Worm (Caenorhabditis elegans) whole organism, young adult: ENCODE data around the gene ceh-41.
A peak's percentile ranks its signal among the peaks of the same experiment; 100 is the strongest.

Experiments used
- B0019.2 ChIP-seq: fragments of 200-800 bp; sonication (Bioruptor generic); conservative IDR thresholded peaks from 2 replicates; pipeline ENCODE4 v1.3.6; 2022; ENCODE audit warnings: missing genetic modification reagents, missing genetic modification characterization, missing compliant biosample characterization
- B0261.1 ChIP-seq: sonication (generic microtip); optimal IDR thresholded peaks from 2 replicates; lab custom pipeline; 2016; ENCODE audit warnings: mild to moderate bottlenecking, missing genetic modification characterization, moderate library complexity, missing compliant biosample characterization
- B0336.3 ChIP-seq: fragments of 200-800 bp; sonication (Bioruptor generic); IDR thresholded peaks from 2 replicates; pipeline ENCODE4 v1.3.6; 2022; ENCODE audit warnings: missing genetic modification characterization, missing compliant biosample characterization
- C06A6.2 ChIP-seq: fragments of 200-800 bp; sonication (Bioruptor generic); conservative IDR thresholded peaks from 2 replicates; pipeline ENCODE4 v1.3.6; 2022; ENCODE audit warnings: missing genetic modification characterization, missing compliant biosample characterization
- F22D6.2 ChIP-seq: sonication (generic microtip); optimal IDR thresholded peaks from 2 replicates; lab custom pipeline; 2016; ENCODE audit warnings: mild to moderate bottlenecking, missing genetic modification characterization, missing compliant biosample characterization
- F57A8.1 ChIP-seq: fragments of 200-800 bp; sonication (Bioruptor generic); optimal IDR thresholded peaks from 2 replicates; lab custom pipeline; 2018; ENCODE audit warnings: mild to moderate bottlenecking, missing genetic modification characterization, moderate library complexity, missing compliant biosample characterization
- Y56A3A.18 ChIP-seq: fragments of 200-800 bp; sonication (Bioruptor generic); IDR thresholded peaks from 2 replicates; pipeline ENCODE4 v1.3.6; 2022; ENCODE audit warnings: missing genetic modification reagents, missing genetic modification characterization, missing compliant biosample characterization
- akir-1 ChIP-seq: fragments of 200-800 bp; sonication (Bioruptor generic); optimal IDR thresholded peaks from 2 replicates; lab custom pipeline; 2018; ENCODE audit warnings: mild to moderate bottlenecking, missing genetic modification characterization, moderate library complexity, missing compliant biosample characterization
- atf-7 ChIP-seq: sonication (generic microtip); optimal IDR thresholded peaks from 2 replicates; lab custom pipeline; 2017; ENCODE audit warnings: mild to moderate bottlenecking, missing genetic modification characterization, missing compliant biosample characterization
- athp-1 ChIP-seq: sonication (generic microtip); optimal IDR thresholded peaks from 2 replicates; lab custom pipeline; 2017; ENCODE audit warnings: mild to moderate bottlenecking, missing genetic modification characterization, missing compliant biosample characterization
- attf-3 ChIP-seq: fragments of 200-800 bp; sonication (Bioruptor generic); conservative IDR thresholded peaks from 2 replicates; pipeline ENCODE4 v1.3.6; 2022; ENCODE audit warnings: missing genetic modification reagents, missing genetic modification characterization, missing compliant biosample characterization
- attf-5 ChIP-seq: fragments of 200-800 bp; sonication (Bioruptor generic); optimal IDR thresholded peaks from 2 replicates; lab custom pipeline; 2018; ENCODE audit warnings: mild to moderate bottlenecking, missing genetic modification characterization, missing compliant biosample characterization
- ccch-3 ChIP-seq: fragments of 200-800 bp; sonication (Bioruptor generic); optimal IDR thresholded peaks from 2 replicates; lab custom pipeline; 2018; ENCODE audit warnings: mild to moderate bottlenecking, missing genetic modification characterization, missing compliant biosample characterization
- chd-7 ChIP-seq: sonication (generic microtip); optimal IDR thresholded peaks from 2 replicates; lab custom pipeline; 2016; ENCODE audit warnings: mild to moderate bottlenecking, missing genetic modification characterization, moderate library complexity, missing compliant biosample characterization
- efl-1 ChIP-seq: fragments of 150-350 bp; optimal IDR thresholded peaks from 2 replicates; lab custom pipeline; 2014; ENCODE audit warnings: missing biosample characterization, missing genetic modification reagents, missing genetic modification characterization
- egl-18 ChIP-seq: fragments of 200-800 bp; sonication (Bioruptor generic); IDR thresholded peaks from 2 replicates; pipeline ENCODE4 v1.3.6; 2022; ENCODE audit warnings: missing genetic modification reagents, missing genetic modification characterization, missing compliant biosample characterization
- egl-44 ChIP-seq: fragments of 200-800 bp; sonication (Bioruptor generic); IDR thresholded peaks from 2 replicates; pipeline ENCODE4 v1.3.6; 2022; ENCODE audit warnings: missing genetic modification reagents, missing genetic modification characterization, missing compliant biosample characterization
- gei-17 ChIP-seq: fragments of 200-800 bp; sonication (Bioruptor generic); optimal IDR thresholded peaks from 2 replicates; lab custom pipeline; 2018; ENCODE audit warnings: mild to moderate bottlenecking, missing genetic modification characterization, missing compliant biosample characterization
- hmg-1.2 ChIP-seq: fragments of 200-800 bp; sonication (Bioruptor generic); IDR thresholded peaks from 2 replicates; pipeline ENCODE4 v1.3.6; 2022; ENCODE audit warnings: missing genetic modification reagents, missing genetic modification characterization, missing compliant biosample characterization
- hrde-1 ChIP-seq: sonication (generic microtip); optimal IDR thresholded peaks from 2 replicates; lab custom pipeline; 2016; ENCODE audit warnings: missing genetic modification characterization, mild to moderate bottlenecking, missing compliant biosample characterization, moderate library complexity, missing genotype, missing genetic modification reagents, borderline replicate concordance
- hsf-1 ChIP-seq: fragments of 200-800 bp; sonication (Bioruptor generic); IDR thresholded peaks from 2 replicates; pipeline ENCODE4 v1.3.6; 2022; ENCODE audit warnings: missing genetic modification reagents, missing genetic modification characterization, missing compliant biosample characterization
- lin-54 ChIP-seq: fragments of 200-800 bp; sonication (Bioruptor generic); optimal IDR thresholded peaks from 2 replicates; lab custom pipeline; 2018; ENCODE audit warnings: mild to moderate bottlenecking, missing genetic modification characterization, missing compliant biosample characterization
- lsy-27 ChIP-seq: sonication (generic microtip); optimal IDR thresholded peaks from 2 replicates; lab custom pipeline; 2017; ENCODE audit warnings: missing genetic modification characterization, mild to moderate bottlenecking, missing compliant biosample characterization, antibody characterized with exemption, missing genotype, borderline replicate concordance; ENCODE audit not compliant: insufficient read depth
- madf-3 ChIP-seq: fragments of 200-800 bp; sonication (Bioruptor generic); IDR thresholded peaks from 2 replicates; pipeline ENCODE4 v1.3.6; 2022; ENCODE audit warnings: missing genetic modification reagents, missing genetic modification characterization, missing compliant biosample characterization
- mel-28 ChIP-seq: sonication (generic microtip); optimal IDR thresholded peaks from 2 replicates; lab custom pipeline; 2016; ENCODE audit warnings: borderline replicate concordance, mild to moderate bottlenecking, missing genetic modification characterization, missing compliant biosample characterization
- mxl-1 ChIP-seq: sonication (generic microtip); optimal IDR thresholded peaks from 2 replicates; lab custom pipeline; 2016; ENCODE audit warnings: missing genetic modification characterization, missing compliant biosample characterization
- nfya-2 ChIP-seq: fragments of 200-800 bp; sonication (Bioruptor generic); IDR thresholded peaks from 2 replicates; pipeline ENCODE4 v1.3.6; 2022; ENCODE audit warnings: missing genetic modification reagents, missing genetic modification characterization, missing compliant biosample characterization
- nfyb-1 ChIP-seq: fragments of 200-800 bp; sonication (Bioruptor generic); IDR thresholded peaks from 2 replicates; pipeline ENCODE4 v1.3.6; 2022; ENCODE audit warnings: missing genetic modification reagents, missing genetic modification characterization, missing compliant biosample characterization
- nhr-120 ChIP-seq: fragments of 200-800 bp; sonication (Bioruptor generic); IDR thresholded peaks from 2 replicates; pipeline ENCODE4 v1.3.6; 2022; ENCODE audit warnings: missing genetic modification characterization, missing compliant biosample characterization
- pbrm-1 ChIP-seq: fragments of 200-800 bp; sonication (Bioruptor generic); IDR thresholded peaks from 2 replicates; pipeline ENCODE4 v1.3.6; 2022; ENCODE audit warnings: missing genetic modification reagents, missing genetic modification characterization, missing compliant biosample characterization
- pha-4 ChIP-seq: fragments of 150-350 bp; sonication (generic microtip); optimal IDR thresholded peaks from 2 replicates; lab custom pipeline; 2014; ENCODE audit warnings: missing biosample characterization, missing genetic modification reagents, missing genetic modification characterization
- rpc-1 ChIP-seq, 2 experiments: fragments of 150-350 bp in 1 of 2; sonication (generic microtip) in 1 of 2; optimal IDR thresholded peaks; 2 replicates each; lab custom pipeline; 2014 to 2018; ENCODE audit warnings: missing biosample characterization in 1 of 2, missing genetic modification characterization in 1 of 2, missing genetic modification reagents in 1 of 2, missing genotype in 1 of 2
- snpc-1.1 ChIP-seq: sonication (generic microtip); optimal IDR thresholded peaks from 2 replicates; lab custom pipeline; 2017; ENCODE audit warnings: missing genetic modification characterization, mild to moderate bottlenecking, missing compliant biosample characterization, antibody characterized with exemption, moderate library complexity, missing genotype, missing genetic modification reagents; ENCODE audit not compliant: insufficient read depth
- snpc-1.3 ChIP-seq: sonication (generic microtip); optimal IDR thresholded peaks from 2 replicates; lab custom pipeline; 2017; ENCODE audit warnings: missing genetic modification characterization, mild to moderate bottlenecking, missing compliant biosample characterization, antibody characterized with exemption, moderate library complexity, missing genotype, missing genetic modification reagents; ENCODE audit not compliant: insufficient read depth
- somi-1 ChIP-seq: fragments of 200-800 bp; sonication (Bioruptor generic); optimal IDR thresholded peaks from 2 replicates; lab custom pipeline; 2018; ENCODE audit warnings: mild to moderate bottlenecking, missing genetic modification characterization, missing compliant biosample characterization
- tbp1 ChIP-seq: fragments of 200-800 bp; sonication (Bioruptor generic); optimal IDR thresholded peaks from 2 replicates; lab custom pipeline; 2018; ENCODE audit warnings: mild to moderate bottlenecking, missing genetic modification characterization, missing compliant biosample characterization
- zfh-2 ChIP-seq: fragments of 200-800 bp; sonication (Bioruptor generic); conservative IDR thresholded peaks from 2 replicates; pipeline ENCODE4 v1.3.6; 2022; ENCODE audit warnings: missing genetic modification reagents, missing genetic modification characterization, missing compliant biosample characterization
- ztf-28 ChIP-seq: fragments of 200-800 bp; sonication (Bioruptor generic); IDR thresholded peaks from 2 replicates; pipeline ENCODE4 v1.3.6; 2022; ENCODE audit warnings: missing genetic modification reagents, missing genetic modification characterization, missing compliant biosample characterization
- ztf-3 ChIP-seq: fragments of 200-800 bp; sonication (Bioruptor generic); optimal IDR thresholded peaks from 2 replicates; lab custom pipeline; 2018; ENCODE audit warnings: mild to moderate bottlenecking, missing genetic modification characterization, missing compliant biosample characterization

ceh-41 gene

ce11 chrX:1837703-1838102, 10.8 kb downstream of the ceh-41 start (continued):
- TF ChIP-seq B0019.2 (no peak), C06A6.2 (GFP tag; lab: Robert Waterston, UW) (no peak), lin-54 (GFP tag; lab: Kevin White, UChicago) (peak; percentile 53), snpc-1.3 (peak; percentile 89), F57A8.1 (GFP tag; lab: Kevin White, UChicago) (peak; percentile 2), chd-7 (tag; lab: Kevin White, UChicago) (peak; percentile 69), mxl-1 (tag; lab: Kevin White, UChicago) (peak; percentile 70), gei-17 (GFP tag; lab: Kevin White, UChicago) (peak; percentile 47), madf-3 (GFP tag; lab: Robert Waterston, UW) (no peak), B0336.3 (GFP tag; lab: Robert Waterston, UW) (peak; percentile 59; the same call in 1 of the 2 replicates), nfyb-1 (GFP tag; lab: Robert Waterston, UW) (peak; percentile 70; the same call in 1 of the 2 replicates), Y56A3A.18 (peak; percentile 76), nhr-120 (GFP tag; lab: Robert Waterston, UW) (no peak), attf-5 (GFP tag; lab: Kevin White, UChicago) (peak; percentile 71), efl-1 (GFP tag; lab: Kevin White, UChicago) (no peak), tbp1 (GFP tag; lab: Kevin White, UChicago) (peak; percentile 98), somi-1 (peak; percentile 50), rpc-1 (optimal IDR thresholded peaks at IDR 0.05; lab: Kevin White, UChicago) (peak; percentile 91), rpc-1 (tag; optimal IDR thresholded peaks at IDR 0.05; lab: Kevin White, UChicago) (peak; percentile 98), egl-18 (no peak), ztf-28 (GFP tag; lab: Robert Waterston, UW) (0 out of 2 replicates have a peak, but pooled peaks have one; percentile 64), zfh-2 (GFP tag; lab: Robert Waterston, UW) (peak; percentile 87), nfya-2 (GFP tag; lab: Robert Waterston, UW) (no peak), lsy-27 (tag; lab: Kevin White, UChicago) (no peak), hrde-1 (tag; lab: Kevin White, UChicago) (peak; percentile 40), ccch-3 (GFP tag; lab: Kevin White, UChicago) (no peak), atf-7 (tag; lab: Kevin White, UChicago) (peak; percentile 55), pbrm-1 (GFP tag; lab: Robert Waterston, UW) (peak; percentile 64; the same call in 1 of the 2 replicates), ztf-3 (GFP tag; lab: Kevin White, UChicago) (no peak), athp-1 (peak; percentile 44), F22D6.2 (peak; percentile 23), akir-1 (GFP tag; lab: Kevin White, UChicago) (no peak), pha-4 (no peak), egl-44 (GFP tag; lab: Robert Waterston, UW) (peak; percentile 71; the same call in 1 of the 2 replicates), snpc-1.1 (tag; lab: Kevin White, UChicago) (peak; percentile 62)

ce11 chrX:1836700-1837099, 11.8 kb downstream of the ceh-41 start:
- TF ChIP-seq hsf-1 (GFP tag; lab: Robert Waterston, UW), result 0 out of 2 replicates have a peak, but pooled peaks have one; percentile 51
- peak; percentile 62; the same call in 1 of the 2 replicates for TF ChIP-seq madf-3 (GFP tag; lab: Robert Waterston, UW)

- TF ChIP-seq athp-1 (no peak), mel-28 (tag; lab: Kevin White, UChicago) (no peak), lin-54 (GFP tag; lab: Kevin White, UChicago) (no peak), zfh-2 (GFP tag; lab: Robert Waterston, UW) (no peak), hmg-1.2 (GFP tag; lab: Robert Waterston, UW) (no peak), rpc-1 (optimal IDR thresholded peaks at IDR 0.05; lab: Kevin White, UChicago) (peak; percentile 4), rpc-1 (tag; optimal IDR thresholded peaks at IDR 0.05; lab: Kevin White, UChicago) (peak; percentile 71), attf-3 (GFP tag; lab: Robert Waterston, UW) (no peak), nfya-2 (GFP tag; lab: Robert Waterston, UW) (no peak), tbp1 (GFP tag; lab: Kevin White, UChicago) (peak; percentile 78), B0261.1 (tag; lab: Kevin White, UChicago) (peak; percentile 28)
Observed at ce11 chrX:1830475-1830874, 18.0 kb downstream of the ceh-41 start.
